Worm (Caenorhabditis elegans) whole organism, L2 larva: ENCODE results near the gene srh-192.

Experiments used
- C34F6.9 ChIP-seq: fragments of 150-350 bp; optimal IDR thresholded peaks from 2 replicates; lab custom pipeline; 2014; ENCODE audit warnings: missing biosample characterization, missing genetic modification characterization
- F13H6.1 ChIP-seq: sonication (generic microtip); optimal IDR thresholded peaks from 2 replicates; lab custom pipeline; 2016; ENCODE audit warnings: missing genetic modification characterization, missing compliant biosample characterization
- R02D3.7 ChIP-seq: fragments of 150-350 bp; optimal IDR thresholded peaks from 2 replicates; lab custom pipeline; 2014; ENCODE audit warnings: missing biosample characterization, missing genetic modification characterization
- Y55F3AM.14 ChIP-seq: fragments of 200-800 bp; sonication (Bioruptor generic); optimal IDR thresholded peaks from 2 replicates; lab custom pipeline; 2018; ENCODE audit warnings: mild to moderate bottlenecking, missing genetic modification characterization, missing compliant biosample characterization
- ZK546.5 ChIP-seq: sonication (generic microtip); optimal IDR thresholded peaks from 2 replicates; lab custom pipeline; 2017; ENCODE audit warnings: missing biosample characterization, missing genetic modification characterization
- alr-1 ChIP-seq: fragments of 150-350 bp; optimal IDR thresholded peaks from 2 replicates; lab custom pipeline; 2014; ENCODE audit warnings: missing biosample characterization, missing genetic modification characterization
- aly-2 ChIP-seq: fragments of 150-350 bp; optimal IDR thresholded peaks from 2 replicates; lab custom pipeline; 2014; ENCODE audit warnings: missing biosample characterization, missing genetic modification characterization
- ama-1 ChIP-seq: fragments of 150-350 bp; optimal IDR thresholded peaks from 2 replicates; lab custom pipeline; 2018; ENCODE audit warnings: inconsistent platforms
- ceh-16 ChIP-seq: fragments of 150-350 bp; optimal IDR thresholded peaks from 2 replicates; lab custom pipeline; 2014; ENCODE audit warnings: missing biosample characterization, missing genetic modification characterization
- ceh-82 ChIP-seq: fragments of 150-350 bp; optimal IDR thresholded peaks from 2 replicates; lab custom pipeline; 2014; ENCODE audit warnings: missing biosample characterization, missing genetic modification characterization
- crh-2 ChIP-seq: sonication (generic microtip); optimal IDR thresholded peaks from 2 replicates; lab custom pipeline; 2017; ENCODE audit warnings: missing biosample characterization, missing genetic modification characterization
- dmd-4 ChIP-seq: sonication (generic microtip); optimal IDR thresholded peaks from 2 replicates; lab custom pipeline; 2017; ENCODE audit warnings: missing biosample characterization, missing genetic modification characterization
- egl-27 ChIP-seq: sonication (generic microtip); optimal IDR thresholded peaks from 3 replicates; lab custom pipeline; 2017; ENCODE audit warnings: missing biosample characterization, missing genetic modification reagents, missing genetic modification characterization
- elt-1 ChIP-seq: fragments of 150-350 bp; optimal IDR thresholded peaks from 2 replicates; lab custom pipeline; 2014; ENCODE audit warnings: missing biosample characterization, missing genetic modification characterization
- fos-1 ChIP-seq: fragments of 150-350 bp; optimal IDR thresholded peaks from 2 replicates; lab custom pipeline; 2014; ENCODE audit warnings: missing biosample characterization, missing genetic modification characterization
- gmeb-1 ChIP-seq: fragments of 150-350 bp; optimal IDR thresholded peaks from 2 replicates; lab custom pipeline; 2014; ENCODE audit warnings: missing biosample characterization, missing genetic modification characterization
- lin-11 ChIP-seq: fragments of 150-350 bp; sonication (generic microtip); optimal IDR thresholded peaks from 2 replicates; lab custom pipeline; 2014; ENCODE audit warnings: missing biosample characterization, missing genetic modification characterization, inconsistent platforms, mixed read lengths
- lin-13 ChIP-seq: fragments of 150-350 bp; optimal IDR thresholded peaks from 2 replicates; lab custom pipeline; 2014; ENCODE audit warnings: missing biosample characterization, missing genetic modification reagents, missing genetic modification characterization
- lsy-2 ChIP-seq, 2 experiments: fragments of 150-350 bp in 1 of 2; sonication (generic microtip) in 1 of 2; optimal IDR thresholded peaks; 2 replicates each; lab custom pipeline; 2014 to 2017; ENCODE audit warnings: missing biosample characterization in 2 of 2, missing genetic modification characterization in 2 of 2
- mab-5 ChIP-seq: fragments of 150-350 bp; optimal IDR thresholded peaks from 2 replicates; lab custom pipeline; 2014; ENCODE audit warnings: missing biosample characterization, missing genetic modification characterization
- mbf-1 ChIP-seq: sonication (generic microtip); optimal IDR thresholded peaks from 2 replicates; lab custom pipeline; 2017; ENCODE audit warnings: missing biosample characterization, missing genetic modification characterization
- nhr-11 ChIP-seq: fragments of 150-350 bp; optimal IDR thresholded peaks from 2 replicates; lab custom pipeline; 2014; ENCODE audit warnings: missing biosample characterization, missing genetic modification characterization
- nhr-12 ChIP-seq: fragments of 150-350 bp; optimal IDR thresholded peaks from 2 replicates; lab custom pipeline; 2014; ENCODE audit warnings: missing biosample characterization, missing genetic modification characterization
- nhr-129 ChIP-seq: fragments of 150-350 bp; optimal IDR thresholded peaks from 2 replicates; lab custom pipeline; 2014; ENCODE audit warnings: missing biosample characterization, missing genetic modification characterization
- nhr-21 ChIP-seq: fragments of 150-350 bp; optimal IDR thresholded peaks from 2 replicates; lab custom pipeline; 2014; ENCODE audit warnings: missing biosample characterization, missing genetic modification characterization
- nhr-23 ChIP-seq: fragments of 150-350 bp; optimal IDR thresholded peaks from 2 replicates; lab custom pipeline; 2014; ENCODE audit warnings: missing biosample characterization, missing genetic modification reagents, missing genetic modification characterization
- nhr-237 ChIP-seq: fragments of 150-350 bp; optimal IDR thresholded peaks from 2 replicates; lab custom pipeline; 2014; ENCODE audit warnings: missing biosample characterization, missing genetic modification characterization
- nhr-25 ChIP-seq: fragments of 150-350 bp; sonication (generic microtip); optimal IDR thresholded peaks from 3 replicates; lab custom pipeline; 2014; ENCODE audit warnings: missing biosample characterization, missing genetic modification characterization
- nhr-6 ChIP-seq: fragments of 150-350 bp; optimal IDR thresholded peaks from 2 replicates; lab custom pipeline; 2014; ENCODE audit warnings: missing biosample characterization, missing genetic modification characterization
- nhr-77 ChIP-seq: fragments of 150-350 bp; optimal IDR thresholded peaks from 2 replicates; lab custom pipeline; 2014; ENCODE audit warnings: missing biosample characterization, missing genetic modification characterization
- peb-1 ChIP-seq: fragments of 150-350 bp; optimal IDR thresholded peaks from 2 replicates; lab custom pipeline; 2014; ENCODE audit warnings: missing biosample characterization, missing genetic modification characterization
- sem-4 ChIP-seq: fragments of 150-350 bp; optimal IDR thresholded peaks from 2 replicates; lab custom pipeline; 2014; ENCODE audit warnings: missing biosample characterization, missing genetic modification reagents, missing genetic modification characterization
- sma-3 ChIP-seq: sonication (generic microtip); optimal IDR thresholded peaks from 2 replicates; lab custom pipeline; 2016; ENCODE audit warnings: missing genetic modification reagents, missing genetic modification characterization, missing compliant biosample characterization
- sma-9 ChIP-seq, 2 experiments: fragments of 150-350 bp in 1 of 2; sonication (generic microtip) in 1 of 2; optimal IDR thresholded peaks; 2 replicates each; lab custom pipeline; 2014 to 2016; ENCODE audit warnings: missing genetic modification characterization in 2 of 2, mild to moderate bottlenecking in 1 of 2, missing biosample characterization in 1 of 2, missing compliant biosample characterization in 1 of 2, missing genetic modification reagents in 1 of 2, moderate library complexity in 1 of 2
- snpc-4 ChIP-seq: fragments of 150-350 bp; optimal IDR thresholded peaks from 2 replicates; lab custom pipeline; 2014; ENCODE audit warnings: missing biosample characterization, missing genetic modification characterization
- unc-39 ChIP-seq: fragments of 150-350 bp; optimal IDR thresholded peaks from 2 replicates; lab custom pipeline; 2014; ENCODE audit warnings: missing biosample characterization, missing genetic modification characterization
- unc-55 ChIP-seq: fragments of 150-350 bp; sonication (generic microtip); optimal IDR thresholded peaks from 3 replicates; lab custom pipeline; 2014; ENCODE audit warnings: missing biosample characterization, missing genetic modification reagents, missing genetic modification characterization
- zag-1 ChIP-seq: fragments of 150-350 bp; optimal IDR thresholded peaks from 2 replicates; lab custom pipeline; 2014; ENCODE audit warnings: missing biosample characterization, missing genetic modification characterization
- ztf-1 ChIP-seq: fragments of 200-800 bp; sonication (Bioruptor generic); conservative IDR thresholded peaks from 2 replicates; pipeline ENCODE4 v1.3.6; 2022; ENCODE audit warnings: missing genetic modification characterization, missing compliant biosample characterization
- ztf-11 ChIP-seq: sonication (generic microtip); optimal IDR thresholded peaks from 2 replicates; lab custom pipeline; 2017; ENCODE audit warnings: missing biosample characterization, missing genetic modification characterization
- ztf-4 ChIP-seq: fragments of 150-350 bp; optimal IDR thresholded peaks from 2 replicates; lab custom pipeline; 2014; ENCODE audit warnings: missing biosample characterization, missing genetic modification characterization

The srh-192 gene

ce11 chrV:4356047-4356612 lies 41.2 kb upstream of the srh-192 start:
- TF ChIP-seq unc-39 (tag; lab: Kevin White, UChicago) (no peak), snpc-4 (tag; lab: Kevin White, UChicago) (no peak), ceh-16 (tag; lab: Kevin White, UChicago) (no peak), egl-27 (tag; lab: Kevin White, UChicago) (no peak), elt-1 (tag; lab: Kevin White, UChicago) (no peak), ama-1 (lab: Kevin White, UChicago) (no peak), nhr-6 (tag; lab: Kevin White, UChicago) (no peak), gmeb-1 (no peak), F13H6.1 (tag; lab: Kevin White, UChicago) (no peak), ztf-4 (no peak), nhr-23 (tag; lab: Kevin White, UChicago) (no peak), sma-9 (GFP tag; optimal IDR thresholded peaks at IDR 0.05; lab: Kevin White, UChicago) (no peak), sma-9 (tag; optimal IDR thresholded peaks at IDR 0.05; lab: Kevin White, UChicago) (no peak), ztf-1 (no peak)

- TF ChIP-seq fos-1 (tag; lab: Kevin White, UChicago) (no peak), lsy-2 (tag; optimal IDR thresholded peaks at IDR 0.05; lab: Kevin White, UChicago) (peak; percentile 24 to 79), nhr-25 (peak; percentile 40), sma-9 (GFP tag; optimal IDR thresholded peaks at IDR 0.05; lab: Kevin White, UChicago) (peak; percentile 21), sma-9 (tag; optimal IDR thresholded peaks at IDR 0.05; lab: Kevin White, UChicago) (no peak), gmeb-1 (peak; percentile 91), nhr-21 (tag; lab: Kevin White, UChicago) (no peak), crh-2 (peak; percentile 73), peb-1 (tag; lab: Kevin White, UChicago) (no peak), alr-1 (tag; lab: Kevin White, UChicago) (no peak), Y55F3AM.14 (no peak), R02D3.7 (no peak), snpc-4 (tag; lab: Kevin White, UChicago) (no peak), egl-27 (tag; lab: Kevin White, UChicago) (no peak), aly-2 (tag; lab: Kevin White, UChicago) (no peak), sem-4 (tag; lab: Kevin White, UChicago) (no peak), ztf-1 (no peak), nhr-6 (tag; lab: Kevin White, UChicago) (no peak), lin-11 (peak; percentile 65), mbf-1 (tag; lab: Kevin White, UChicago) (no peak), mab-5 (no peak), C34F6.9 (tag; lab: Kevin White, UChicago) (peak; percentile 64), nhr-12 (tag; lab: Kevin White, UChicago) (no peak), lin-13 (GFP tag; lab: Kevin White, UChicago) (peak; percentile 47), ztf-11 (tag; lab: Kevin White, UChicago) (no peak), ceh-82 (no peak), nhr-129 (tag; lab: Kevin White, UChicago) (peak; percentile 72), nhr-11 (no peak), ZK546.5 (tag; lab: Kevin White, UChicago) (no peak), sma-3 (GFP tag; lab: Kevin White, UChicago) (peak; percentile 35), unc-39 (tag; lab: Kevin White, UChicago) (no peak), zag-1 (tag; lab: Kevin White, UChicago) (no peak), nhr-77 (tag; lab: Kevin White, UChicago) (no peak), elt-1 (tag; lab: Kevin White, UChicago) (no peak), nhr-237 (tag; lab: Kevin White, UChicago) (no peak), ama-1 (lab: Kevin White, UChicago) (peak; percentile 1), dmd-4 (tag; lab: Kevin White, UChicago) (no peak), unc-55 (peak; percentile 85), ztf-4 (no peak), F13H6.1 (tag; lab: Kevin White, UChicago) (peak; percentile 9)
- TF ChIP-seq, all 48 proteins: peak for 13
These were observed 31.8 kb upstream of the srh-192 start, which contains the start of gene mcm-7 for ce11 chrV:4346799-4347198. Gene mcm-7 (plus strand): TSS chrV:4347166.
